Worm (Caenorhabditis elegans) whole organism, midembryonic: Measurements from ENCODE around the gene F53E10.5.
"Not testable (repeated sequence)": the region's sequence is repeated elsewhere in the genome, so short reads cannot be mapped to it uniquely, and the experiment has no call there.

ENCODE experiments used
- T22C8.4 ChIP-seq: fragments of 200-800 bp; sonication (Bioruptor generic); IDR thresholded peaks from 2 replicates; pipeline ENCODE4 v1.3.6; 2022; ENCODE audit warnings: missing genetic modification characterization, missing compliant biosample characterization
- cog-1 ChIP-seq: sonication (generic microtip); optimal IDR thresholded peaks from 2 replicates; lab custom pipeline; 2016; ENCODE audit warnings: missing genetic modification characterization, missing compliant biosample characterization
- flt-1 ChIP-seq: fragments of 200-800 bp; sonication (Bioruptor generic); IDR thresholded peaks from 2 replicates; pipeline ENCODE4 v1.3.6; 2022; ENCODE audit warnings: missing genetic modification characterization, missing compliant biosample characterization
- klf-2 ChIP-seq: fragments of 200-800 bp; sonication (Bioruptor generic); conservative IDR thresholded peaks from 2 replicates; pipeline ENCODE4 v1.3.6; 2022; ENCODE audit warnings: missing genetic modification reagents, missing genetic modification characterization, missing compliant biosample characterization
- med-1 ChIP-seq: sonication (generic microtip); optimal IDR thresholded peaks from 2 replicates; lab custom pipeline; 2017; ENCODE audit warnings: missing genetic modification characterization, mild to moderate bottlenecking, missing compliant biosample characterization, antibody characterized with exemption, missing genetic modification reagents; ENCODE audit not compliant: insufficient read depth
- ref-1 ChIP-seq: fragments of 200-800 bp; sonication (Bioruptor generic); conservative IDR thresholded peaks from 2 replicates; pipeline ENCODE4 v1.3.6; 2022; ENCODE audit warnings: missing genetic modification reagents, missing genetic modification characterization, missing compliant biosample characterization
- tab-1 ChIP-seq: fragments of 200-800 bp; sonication (Bioruptor generic); IDR thresholded peaks from 2 replicates; pipeline ENCODE4 v1.3.6; 2022; ENCODE audit warnings: missing genetic modification characterization, missing compliant biosample characterization
- ztf-23 ChIP-seq: fragments of 200-800 bp; sonication (Bioruptor generic); IDR thresholded peaks from 2 replicates; pipeline ENCODE4 v1.3.6; 2022; ENCODE audit warnings: missing genetic modification reagents, missing genetic modification characterization, missing compliant biosample characterization
- ztf-29 ChIP-seq: fragments of 200-800 bp; sonication (Bioruptor generic); IDR thresholded peaks from 2 replicates; pipeline ENCODE4 v1.3.6; 2022; ENCODE audit warnings: missing genetic modification reagents, missing genetic modification characterization, missing compliant biosample characterization

Gene F53E10.5

ce11 chrV:2598830-2599229 lies at the start of gene F53E10.5:
F53E10.5 (minus strand) TSS chrV:2598930.
- TF ChIP-seq klf-2 (GFP tag; lab: Robert Waterston, UW); ztf-23; med-1 (GFP tag; lab: Kevin White, UChicago): not testable (repeated sequence)

DNA sequence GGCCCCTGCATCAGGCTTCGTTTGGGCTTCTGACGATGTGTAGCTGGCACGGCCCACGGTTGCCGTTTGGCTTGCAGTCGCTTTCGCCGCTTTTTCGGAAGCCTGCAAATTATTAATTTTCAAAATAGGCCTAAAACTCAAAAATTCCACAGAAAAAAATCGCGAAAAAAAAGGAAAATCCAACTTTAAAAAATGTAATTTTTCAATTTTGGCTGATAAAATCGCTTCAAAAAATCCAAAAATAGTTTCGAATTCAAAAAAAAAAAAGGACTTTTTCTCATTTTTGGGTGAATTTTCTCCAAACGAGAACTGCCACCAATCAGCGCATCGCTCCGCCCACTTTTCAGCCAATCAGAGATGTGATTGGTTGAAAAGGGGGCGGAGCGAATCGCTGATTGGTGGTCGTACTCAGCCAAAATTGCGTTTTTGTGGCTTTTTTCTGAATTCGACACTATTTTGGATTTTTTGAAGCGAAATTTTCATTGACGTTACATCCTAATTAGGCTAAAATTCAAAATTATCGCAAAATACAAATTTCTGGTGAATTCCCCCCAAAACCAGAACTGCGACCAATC lies 48.6 kb upstream of the F53E10.5 start:
- no peak for TF ChIP-seq cog-1 (tag; lab: Kevin White, UChicago)
- no peak for TF ChIP-seq ztf-23
- no peak for TF ChIP-seq T22C8.4 (GFP tag; lab: Robert Waterston, UW)
- no peak for TF ChIP-seq med-1 (GFP tag; lab: Kevin White, UChicago)
- TF ChIP-seq ztf-29 (GFP tag; lab: Robert Waterston, UW), result no peak
- no peak for TF ChIP-seq flt-1 (GFP tag; lab: Robert Waterston, UW)
- TF ChIP-seq klf-2 (GFP tag; lab: Robert Waterston, UW), result no peak

DNA sequence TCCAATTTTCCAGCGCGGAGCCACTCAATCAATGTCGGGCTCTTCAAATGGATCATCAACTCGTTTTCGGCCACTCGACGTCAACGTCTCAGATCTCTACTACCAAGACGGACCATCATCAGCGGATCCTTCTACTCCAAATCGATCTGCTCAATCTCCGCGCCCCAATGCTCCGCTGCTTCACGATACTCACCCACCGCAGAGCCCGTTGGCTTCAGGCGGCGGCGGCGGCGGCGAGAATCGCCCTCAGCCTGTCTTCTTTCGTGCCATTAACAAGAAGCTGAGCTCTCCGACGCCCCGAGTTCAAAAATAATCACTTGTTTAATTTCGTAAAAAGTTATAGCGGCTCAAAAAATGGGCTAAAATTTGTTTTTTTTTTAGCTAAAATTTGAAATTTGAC lies 47.3 kb upstream of the F53E10.5 start:
- TF ChIP-seq med-1 (GFP tag; lab: Kevin White, UChicago) (no peak), klf-2 (GFP tag; lab: Robert Waterston, UW) (no peak), tab-1 (GFP tag; lab: Robert Waterston, UW) (no peak), ztf-29 (GFP tag; lab: Robert Waterston, UW) (no peak), ref-1 (no peak), flt-1 (GFP tag; lab: Robert Waterston, UW) (no peak), ztf-23 (no peak), T22C8.4 (GFP tag; lab: Robert Waterston, UW) (no peak)

DNA sequence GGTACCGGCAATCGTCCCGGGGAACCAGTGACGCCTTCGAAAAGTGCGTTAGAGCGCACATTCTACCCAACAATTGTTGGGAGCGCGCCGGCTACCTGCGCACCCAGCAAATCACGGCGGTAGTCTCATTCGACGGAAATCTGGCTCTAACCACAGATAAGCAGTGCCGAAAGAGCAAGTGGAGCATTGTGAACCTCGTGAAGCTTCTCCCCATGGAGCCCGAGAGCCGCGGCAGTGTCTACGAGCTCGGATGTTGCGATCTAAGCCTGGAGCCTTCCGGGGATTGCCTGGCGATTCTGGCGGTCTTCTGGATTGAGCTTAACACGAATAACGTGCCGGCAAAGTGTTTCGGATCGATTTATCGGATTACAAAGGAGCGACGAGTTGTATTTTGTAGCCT lies 40.8 kb upstream of the F53E10.5 start:
- TF ChIP-seq cog-1 (tag; lab: Kevin White, UChicago) (no peak), tab-1 (GFP tag; lab: Robert Waterston, UW) (no peak), flt-1 (GFP tag; lab: Robert Waterston, UW) (no peak), T22C8.4 (GFP tag; lab: Robert Waterston, UW) (no peak), ztf-29 (GFP tag; lab: Robert Waterston, UW) (no peak), klf-2 (GFP tag; lab: Robert Waterston, UW) (no peak), med-1 (GFP tag; lab: Kevin White, UChicago) (no peak), ztf-23 (no peak), ref-1 (no peak)

ce11 chrV:2639035-2639434 lies 40.3 kb upstream of the F53E10.5 start, which contains the start of gene W02H5.2:
W02H5.2 (plus strand) TSS chrV:2639335.
- TF ChIP-seq ref-1, result no peak
- TF ChIP-seq cog-1 (tag; lab: Kevin White, UChicago), result no peak
- TF ChIP-seq med-1 (GFP tag; lab: Kevin White, UChicago), result no peak
- no peak for TF ChIP-seq klf-2 (GFP tag; lab: Robert Waterston, UW)
- no peak for TF ChIP-seq ztf-23
- no peak for TF ChIP-seq tab-1 (GFP tag; lab: Robert Waterston, UW)
- TF ChIP-seq ztf-29 (GFP tag; lab: Robert Waterston, UW), result no peak
- TF ChIP-seq flt-1 (GFP tag; lab: Robert Waterston, UW), result no peak
- TF ChIP-seq T22C8.4 (GFP tag; lab: Robert Waterston, UW), result no peak

DNA sequence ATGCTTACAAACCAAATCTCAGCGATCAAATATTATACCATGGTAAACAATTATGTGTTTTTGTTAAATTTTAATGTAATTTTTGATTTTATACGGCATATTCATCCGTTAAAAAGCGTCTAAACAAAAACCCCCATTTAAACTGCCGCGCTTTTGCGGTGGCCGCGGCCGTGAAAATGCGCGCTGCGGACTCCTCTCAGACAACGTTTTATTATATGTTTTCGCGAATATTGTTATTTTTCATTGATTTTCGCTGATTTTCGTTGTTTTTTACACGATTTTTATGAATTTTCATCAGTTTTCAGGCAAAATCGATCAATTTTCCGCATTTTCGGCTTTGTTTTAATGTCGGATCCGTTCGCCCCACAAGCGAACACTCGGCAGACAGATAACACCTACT lies 39.8 kb upstream of the F53E10.5 start, which contains the start of gene W02H5.19:
Gene W02H5.19 (plus strand): TSS at position 346 of the 400 bp plus-strand sequence.
- TF ChIP-seq ztf-23 (peak; percentile 70; the same call in 1 of the 2 replicates), ztf-29 (GFP tag; lab: Robert Waterston, UW) (peak; percentile 41; the same call in 1 of the 2 replicates), T22C8.4 (GFP tag; lab: Robert Waterston, UW) (0 out of 2 replicates have a peak, but pooled peaks have one; percentile 33), cog-1 (tag; lab: Kevin White, UChicago) (peak; percentile 34), klf-2 (GFP tag; lab: Robert Waterston, UW) (no peak), flt-1 (GFP tag; lab: Robert Waterston, UW) (peak; percentile 68; the same call in 1 of the 2 replicates), tab-1 (GFP tag; lab: Robert Waterston, UW) (no peak)

ce11 chrV:2634783-2635569 lies 36.2 kb upstream of the F53E10.5 start:
- TF ChIP-seq flt-1 (GFP tag; lab: Robert Waterston, UW) (0 out of 2 replicates have a peak, but pooled peaks have one; percentile 10), ztf-29 (GFP tag; lab: Robert Waterston, UW) (peak; percentile 43; the same call in 1 of the 2 replicates)

DNA sequence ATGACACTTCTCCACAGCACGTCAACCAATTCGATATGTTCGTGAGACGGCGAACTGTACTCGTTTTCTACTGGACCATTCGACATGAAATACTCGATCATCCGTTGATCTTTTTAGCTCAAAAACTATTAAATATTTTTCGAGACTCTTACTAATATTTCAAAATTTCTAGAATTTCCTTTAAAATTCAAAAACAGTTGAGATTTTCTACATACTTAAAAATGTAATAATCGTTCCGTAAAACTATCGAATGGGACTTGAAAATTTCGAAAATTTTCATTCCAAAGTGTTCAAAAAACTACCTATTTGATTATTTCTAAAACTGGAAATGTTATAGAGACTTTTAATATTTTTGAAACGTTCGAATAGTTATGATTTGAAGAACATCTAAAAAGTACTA lies 26.6 kb upstream of the F53E10.5 start, which contains the start of gene sknr-1:
Gene sknr-1 (minus strand): TSS at position 101 of the 400 bp plus-strand sequence.
- not testable (repeated sequence) for TF ChIP-seq ref-1; ztf-29 (GFP tag; lab: Robert Waterston, UW); ztf-23

- no peak for TF ChIP-seq T22C8.4 (GFP tag; lab: Robert Waterston, UW)
Observed at ce11 chrV:2623765-2624164, 25.0 kb upstream of the F53E10.5 start.

DNA sequence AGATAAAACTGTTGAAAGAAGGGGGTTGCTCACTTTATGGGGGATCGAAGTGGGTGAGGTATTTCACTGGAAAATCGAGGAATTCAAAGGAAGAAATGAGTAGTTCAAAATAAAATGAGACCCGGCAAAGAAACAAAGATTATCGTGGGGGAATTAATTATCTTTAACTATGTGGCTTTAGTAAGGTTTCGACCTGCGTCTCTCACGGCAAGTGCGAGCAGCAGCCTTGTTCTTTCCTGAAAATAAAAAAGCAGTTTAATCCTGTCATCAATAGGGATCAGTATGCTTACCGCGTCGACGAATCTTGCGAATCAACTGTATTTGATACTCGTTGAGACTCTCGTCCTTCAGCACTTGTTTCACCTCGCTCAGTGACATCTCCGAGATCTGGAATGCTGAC lies 23.1 kb upstream of the F53E10.5 start, which contains the start of gene srh-271:
Gene srh-271 (minus strand): TSS at position 101 of the 400 bp plus-strand sequence.
- TF ChIP-seq klf-2 (GFP tag; lab: Robert Waterston, UW) (no peak), ztf-23 (no peak), T22C8.4 (GFP tag; lab: Robert Waterston, UW) (no peak)
